Worm (Caenorhabditis elegans) whole organism, L4 larva: Measurements from ENCODE around the gene sdz-19.

ENCODE experiments used
- R02D3.7 ChIP-seq: fragments of 150-350 bp; sonication (generic microtip); optimal IDR thresholded peaks from 3 replicates; lab custom pipeline; 2014; ENCODE audit warnings: missing biosample characterization, missing genetic modification characterization
- fos-1 ChIP-seq: fragments of 150-350 bp; optimal IDR thresholded peaks from 2 replicates; lab custom pipeline; 2014; ENCODE audit warnings: missing biosample characterization, missing genetic modification characterization
- jun-1 ChIP-seq: fragments of 150-350 bp; optimal IDR thresholded peaks from 2 replicates; lab custom pipeline; 2014; ENCODE audit warnings: missing biosample characterization, missing genetic modification reagents, missing genetic modification characterization
- lin-13 ChIP-seq: fragments of 150-350 bp; optimal IDR thresholded peaks from 2 replicates; lab custom pipeline; 2014; ENCODE audit warnings: missing biosample characterization, missing genetic modification reagents, missing genetic modification characterization
- nhr-10 ChIP-seq: fragments of 150-350 bp; optimal IDR thresholded peaks from 2 replicates; lab custom pipeline; 2014; ENCODE audit warnings: missing biosample characterization, missing genetic modification characterization
- unc-130 ChIP-seq: sonication (generic microtip); optimal IDR thresholded peaks from 2 replicates; lab custom pipeline; 2016; ENCODE audit warnings: missing genetic modification reagents, missing genetic modification characterization, missing compliant biosample characterization
- ztf-11 ChIP-seq: fragments of 150-350 bp; optimal IDR thresholded peaks from 2 replicates; lab custom pipeline; 2014; ENCODE audit warnings: missing biosample characterization, missing genetic modification characterization

ce11 chrX:12516482-12516826 lies 13.3 kb upstream of the sdz-19 start:
- TF ChIP-seq jun-1 (tag; lab: Kevin White, UChicago) (no peak), R02D3.7 (tag; lab: Kevin White, UChicago) (no peak), nhr-10 (tag; lab: Kevin White, UChicago) (no peak), fos-1 (tag; lab: Kevin White, UChicago) (no peak), lin-13 (GFP tag; lab: Kevin White, UChicago) (no peak), ztf-11 (tag; lab: Kevin White, UChicago) (no peak), unc-130 (GFP tag; lab: Kevin White, UChicago) (no peak)
